Worm (Caenorhabditis elegans): Measurements from ENCODE around the gene wbp-11.

DNA sequence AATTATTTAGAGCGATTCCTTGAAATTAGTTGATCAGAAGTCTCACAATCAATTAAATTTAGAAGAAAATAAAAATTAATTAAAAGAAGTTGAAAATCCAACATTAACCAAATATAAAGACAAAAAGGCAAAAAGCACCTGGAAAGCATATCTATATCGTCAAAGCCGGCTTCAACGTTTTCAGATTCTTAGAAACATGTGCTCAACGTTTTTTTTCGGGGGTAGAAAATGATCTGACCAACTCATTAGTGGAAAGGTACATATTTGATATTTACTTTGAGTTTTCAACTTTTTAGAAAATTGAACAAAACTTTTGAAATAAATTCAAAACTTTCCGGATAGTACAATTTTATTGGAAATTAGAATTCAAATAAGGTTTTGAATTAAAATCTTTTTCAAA lies 39.9 kb upstream of the wbp-11 start:
- TF ChIP-seq mdl-1 (tag; optimal IDR thresholded peaks at IDR 0.05) (no peak), lim-7 (GFP tag; IDR thresholded peaks at IDR 0.05) (no peak), egl-27 (tag; optimal IDR thresholded peaks at IDR 0.05) (no peak), dpl-1 (GFP tag; optimal IDR thresholded peaks at IDR 0.05) (no peak), nhr-237 (tag; optimal IDR thresholded peaks at IDR 0.05) (no peak), nhr-11 (tag; optimal IDR thresholded peaks at IDR 0.05) (peak; percentile 26), nhr-111 (GFP tag; optimal IDR thresholded peaks at IDR 0.05) (no peak), daf-16 (GFP tag; optimal IDR thresholded peaks at IDR 0.05) (no peak), daf-16 (tag; optimal IDR thresholded peaks at IDR 0.05) (no peak), lin-39 (tag; optimal IDR thresholded peaks at IDR 0.05) (no peak), pqm-1 (tag; optimal IDR thresholded peaks at IDR 0.05) (no peak)

Data from whole organism, L4 larva.